Worm (Caenorhabditis elegans) whole organism, L1 larva: ENCODE measurements around the gene ceh-16.
A peak's percentile ranks its signal among the peaks of the same experiment; 100 is the strongest.

ENCODE experiments used
- C04F5.9 ChIP-seq: sonication (generic microtip); optimal IDR thresholded peaks from 2 replicates; lab custom pipeline; 2016; ENCODE audit warnings: missing genetic modification characterization, missing compliant biosample characterization
- C16A3.4 ChIP-seq: fragments of 150-350 bp; optimal IDR thresholded peaks from 2 replicates; lab custom pipeline; 2014; ENCODE audit warnings: missing biosample characterization, missing genetic modification characterization
- aha-1 ChIP-seq: fragments of 150-350 bp; optimal IDR thresholded peaks from 2 replicates; lab custom pipeline; 2014; ENCODE audit warnings: missing biosample characterization, missing genetic modification characterization
- ama-1 ChIP-seq: fragments of 150-350 bp; optimal IDR thresholded peaks from 2 replicates; lab custom pipeline; 2014
- blmp-1 ChIP-seq: fragments of 150-350 bp; optimal IDR thresholded peaks from 2 replicates; lab custom pipeline; 2014; ENCODE audit warnings: missing biosample characterization, missing genetic modification characterization
- ceh-88 ChIP-seq: fragments of 200-800 bp; sonication (Bioruptor generic); IDR thresholded peaks from 2 replicates; pipeline ENCODE4 v1.3.6; 2022; ENCODE audit warnings: missing genetic modification characterization, missing compliant biosample characterization
- ces-1 ChIP-seq: fragments of 150-350 bp; optimal IDR thresholded peaks from 2 replicates; lab custom pipeline; 2014; ENCODE audit warnings: missing biosample characterization, missing genetic modification reagents, missing genetic modification characterization
- dpl-1 ChIP-seq, 3 experiments: fragments of 150-350 bp in 2 of 3; sonication (generic microtip) in 1 of 3; optimal IDR thresholded peaks; 2 replicates each; lab custom pipeline; 2014 to 2017; ENCODE audit warnings: missing biosample characterization in 3 of 3, missing genetic modification characterization in 3 of 3, missing genetic modification reagents in 3 of 3
- dsc-1 ChIP-seq: sonication (generic microtip); optimal IDR thresholded peaks from 2 replicates; lab custom pipeline; 2016; ENCODE audit warnings: mild to moderate bottlenecking, missing genetic modification characterization, missing compliant biosample characterization
- efl-1 ChIP-seq, 4 experiments: fragments of 150-350 bp; optimal IDR thresholded peaks in 3 of 4; peaks in 1 of 4; 1 replicate in 1 of 4; 2 replicates in 3 of 4; lab custom pipeline; 2014; ENCODE audit warnings: missing biosample characterization in 2 of 4, missing genetic modification characterization in 2 of 4, missing genetic modification reagents in 2 of 4
- egl-27 ChIP-seq, 2 experiments: fragments of 150-350 bp in 1 of 2; sonication (generic microtip); optimal IDR thresholded peaks; 3 replicates each; lab custom pipeline; 2017 to 2018; ENCODE audit warnings: missing biosample characterization in 2 of 2, missing genetic modification characterization in 2 of 2, missing genetic modification reagents in 2 of 2
- elt-2 ChIP-seq: sonication (generic microtip); optimal IDR thresholded peaks from 2 replicates; lab custom pipeline; 2016; ENCODE audit warnings: missing genetic modification characterization, mild to moderate bottlenecking, inconsistent platforms, missing compliant biosample characterization, missing genetic modification reagents
- elt-3 ChIP-seq, 6 experiments: fragments of 150-350 bp in 1 of 6; sonication (generic microtip); optimal IDR thresholded peaks; 2 replicates each; lab custom pipeline; 2017 to 2018; ENCODE audit warnings: missing biosample characterization in 6 of 6, missing genetic modification characterization in 6 of 6, inconsistent platforms in 1 of 6
- fkh-10 ChIP-seq: sonication (generic microtip); optimal IDR thresholded peaks from 2 replicates; lab custom pipeline; 2017; ENCODE audit warnings: missing biosample characterization, missing genetic modification reagents, missing genetic modification characterization
- fkh-4 ChIP-seq: sonication (generic microtip); optimal IDR thresholded peaks from 2 replicates; lab custom pipeline; 2016; ENCODE audit warnings: missing compliant biosample characterization, missing genetic modification characterization, borderline replicate concordance
- grh-1 ChIP-seq: fragments of 200-800 bp; sonication (Bioruptor generic); IDR thresholded peaks from 2 replicates; pipeline ENCODE4 v1.3.6; 2022; ENCODE audit warnings: missing genetic modification reagents, missing genetic modification characterization, missing compliant biosample characterization
- hlh-17 ChIP-seq: fragments of 200-800 bp; sonication (Bioruptor generic); optimal IDR thresholded peaks from 2 replicates; lab custom pipeline; 2018; ENCODE audit warnings: missing genetic modification characterization, mild to moderate bottlenecking, missing compliant biosample characterization, moderate library complexity, borderline replicate concordance
- lin-14 ChIP-seq: fragments of 200-800 bp; sonication (Bioruptor generic); optimal IDR thresholded peaks from 2 replicates; lab custom pipeline; 2018; ENCODE audit warnings: mild to moderate bottlenecking, missing genetic modification characterization, moderate library complexity, missing compliant biosample characterization
- lin-35 ChIP-seq, 2 experiments: fragments of 150-350 bp; optimal IDR thresholded peaks; 2 replicates each; lab custom pipeline; 2014; ENCODE audit warnings: missing biosample characterization in 2 of 2, missing genetic modification characterization in 2 of 2, missing genetic modification reagents in 2 of 2
- lsy-2 ChIP-seq, 2 experiments: fragments of 150-350 bp; optimal IDR thresholded peaks; 2 replicates each; lab custom pipeline; 2014; ENCODE audit warnings: missing biosample characterization in 2 of 2, missing genetic modification characterization in 2 of 2
- mab-9 ChIP-seq: fragments of 200-800 bp; sonication (Bioruptor generic); IDR thresholded peaks from 2 replicates; pipeline ENCODE4 v1.3.6; 2022; ENCODE audit warnings: missing genetic modification reagents, missing genetic modification characterization, missing compliant biosample characterization
- mdl-1 ChIP-seq, 2 experiments: fragments of 150-350 bp; optimal IDR thresholded peaks; 2 replicates each; lab custom pipeline; 2014 to 2017; ENCODE audit warnings: missing biosample characterization in 2 of 2, missing genetic modification characterization in 2 of 2, inconsistent platforms in 1 of 2
- mep-1 ChIP-seq: fragments of 150-350 bp; optimal IDR thresholded peaks from 2 replicates; lab custom pipeline; 2014; ENCODE audit warnings: missing biosample characterization, missing genetic modification characterization
- nhr-19 ChIP-seq: fragments of 200-800 bp; sonication (Bioruptor generic); conservative IDR thresholded peaks from 2 replicates; pipeline ENCODE4 v1.3.6; 2022; ENCODE audit warnings: missing genetic modification characterization, missing compliant biosample characterization
- nhr-20 ChIP-seq: sonication (generic microtip); optimal IDR thresholded peaks from 2 replicates; lab custom pipeline; 2016; ENCODE audit warnings: mild to moderate bottlenecking, missing genetic modification characterization, missing compliant biosample characterization
- nhr-47 ChIP-seq: sonication (generic microtip); optimal IDR thresholded peaks from 2 replicates; lab custom pipeline; 2016; ENCODE audit warnings: mild to moderate bottlenecking, missing genetic modification characterization, moderate library complexity, missing compliant biosample characterization
- nhr-71 ChIP-seq: sonication (generic microtip); optimal IDR thresholded peaks from 2 replicates; lab custom pipeline; 2016; ENCODE audit warnings: mild to moderate bottlenecking, missing genetic modification characterization, moderate library complexity, missing compliant biosample characterization
- nhr-76 ChIP-seq: sonication (generic microtip); optimal IDR thresholded peaks from 2 replicates; lab custom pipeline; 2017; ENCODE audit warnings: missing biosample characterization, missing genetic modification characterization
- nhr-77 ChIP-seq: fragments of 150-350 bp; optimal IDR thresholded peaks from 2 replicates; lab custom pipeline; 2014; ENCODE audit warnings: missing biosample characterization, missing genetic modification characterization
- nhr-84 ChIP-seq: sonication (generic microtip); optimal IDR thresholded peaks from 2 replicates; lab custom pipeline; 2017; ENCODE audit warnings: missing biosample characterization, missing genetic modification characterization
- nhr-85 ChIP-seq: sonication (generic microtip); peaks from one replicate; lab custom pipeline; 2016; ENCODE audit warnings: missing genetic modification characterization, inconsistent platforms, missing compliant biosample characterization
- nhr-90 ChIP-seq: sonication (generic microtip); optimal IDR thresholded peaks from 2 replicates; lab custom pipeline; 2016; ENCODE audit warnings: mild to moderate bottlenecking, missing genetic modification characterization, missing compliant biosample characterization; ENCODE audit not compliant: poor library complexity
- pax-3 ChIP-seq: fragments of 200-800 bp; sonication (Bioruptor generic); optimal IDR thresholded peaks from 2 replicates; lab custom pipeline; 2018; ENCODE audit warnings: mild to moderate bottlenecking, missing genetic modification characterization, moderate library complexity, missing compliant biosample characterization
- rnt-1 ChIP-seq: sonication (generic microtip); optimal IDR thresholded peaks from 2 replicates; lab custom pipeline; 2016; ENCODE audit warnings: mild to moderate bottlenecking, missing genetic modification characterization, moderate library complexity, missing compliant biosample characterization
- skn-1 ChIP-seq: fragments of 150-350 bp; optimal IDR thresholded peaks from 2 replicates; lab custom pipeline; 2014; ENCODE audit warnings: missing biosample characterization, missing genetic modification characterization
- snu-23 ChIP-seq: sonication (generic microtip); optimal IDR thresholded peaks from 2 replicates; lab custom pipeline; 2016; ENCODE audit warnings: missing genetic modification characterization, missing compliant biosample characterization
- sox-4 ChIP-seq: sonication (generic microtip); optimal IDR thresholded peaks from 2 replicates; lab custom pipeline; 2016; ENCODE audit warnings: missing genetic modification characterization, missing compliant biosample characterization
- sptf-1 ChIP-seq: fragments of 150-350 bp; optimal IDR thresholded peaks from 2 replicates; lab custom pipeline; 2014; ENCODE audit warnings: missing biosample characterization, missing genetic modification characterization
- tbx-2 ChIP-seq: sonication (generic microtip); optimal IDR thresholded peaks from 2 replicates; lab custom pipeline; 2016; ENCODE audit warnings: missing genetic modification characterization, missing compliant biosample characterization
- tlp-1 ChIP-seq: fragments of 150-350 bp; optimal IDR thresholded peaks from 2 replicates; lab custom pipeline; 2014; ENCODE audit warnings: missing biosample characterization, missing genetic modification characterization
- unc-130 ChIP-seq: fragments of 150-350 bp; optimal IDR thresholded peaks from 2 replicates; lab custom pipeline; 2017; ENCODE audit warnings: missing biosample characterization, missing genetic modification characterization, inconsistent platforms
- unc-30 ChIP-seq: sonication (generic microtip); optimal IDR thresholded peaks from 2 replicates; lab custom pipeline; 2017; ENCODE audit warnings: missing biosample characterization, missing genetic modification characterization
- vab-15 ChIP-seq: sonication (generic microtip); optimal IDR thresholded peaks from 2 replicates; lab custom pipeline; 2017; ENCODE audit warnings: missing genotype, mild to moderate bottlenecking, missing genetic modification characterization, missing compliant biosample characterization
- xbp-1 ChIP-seq: sonication (generic microtip); optimal IDR thresholded peaks from 2 replicates; lab custom pipeline; 2016; ENCODE audit warnings: missing genetic modification characterization, missing compliant biosample characterization

ceh-16 gene

DNA sequence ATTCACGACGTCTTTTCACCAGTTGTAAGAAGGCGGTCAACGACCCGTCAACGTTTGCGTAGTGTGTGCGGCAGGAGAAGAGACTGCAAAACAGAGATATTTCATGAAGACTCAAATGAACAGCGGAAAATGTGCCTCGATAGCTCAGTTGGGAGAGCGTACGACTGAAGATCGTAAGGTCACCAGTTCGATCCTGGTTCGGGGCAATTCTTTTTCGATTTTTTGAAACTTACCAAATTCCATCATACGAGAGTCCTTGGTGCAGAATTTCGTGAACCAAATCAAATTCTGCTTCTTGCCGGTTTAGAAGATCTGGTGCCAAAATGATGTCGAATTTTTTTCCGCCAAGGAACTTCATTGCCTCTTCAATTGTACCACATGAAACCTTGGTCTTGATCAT, 30.4 kb downstream of the ceh-16 start (continued):
- TF ChIP-seq fkh-10, result no peak
- no peak for TF ChIP-seq egl-27 (tag; optimal IDR thresholded peaks at IDR 0.05; lab: Kevin White, UChicago)
- peak in 1 of 2 experiments; percentile 4 for TF ChIP-seq mdl-1 (tag; optimal IDR thresholded peaks at IDR 0.05; lab: Kevin White, UChicago)
- TF ChIP-seq rnt-1 (tag; lab: Kevin White, UChicago), result peak; percentile 42
- TF ChIP-seq ces-1 (GFP tag; lab: Kevin White, UChicago), result no peak
- TF ChIP-seq nhr-85 (tag; lab: Kevin White, UChicago), result peak; percentile 80
- TF ChIP-seq efl-1 (optimal IDR thresholded peaks at IDR 0.05; lab: Kevin White, UChicago), result peak; percentile 14 to 38
- TF ChIP-seq efl-1 (GFP tag; optimal IDR thresholded peaks at IDR 0.05 in 1 of 2; lab: Kevin White, UChicago), result peak; percentile 7 to 8
- no peak for TF ChIP-seq pax-3 (tag; lab: Kevin White, UChicago)

DNA sequence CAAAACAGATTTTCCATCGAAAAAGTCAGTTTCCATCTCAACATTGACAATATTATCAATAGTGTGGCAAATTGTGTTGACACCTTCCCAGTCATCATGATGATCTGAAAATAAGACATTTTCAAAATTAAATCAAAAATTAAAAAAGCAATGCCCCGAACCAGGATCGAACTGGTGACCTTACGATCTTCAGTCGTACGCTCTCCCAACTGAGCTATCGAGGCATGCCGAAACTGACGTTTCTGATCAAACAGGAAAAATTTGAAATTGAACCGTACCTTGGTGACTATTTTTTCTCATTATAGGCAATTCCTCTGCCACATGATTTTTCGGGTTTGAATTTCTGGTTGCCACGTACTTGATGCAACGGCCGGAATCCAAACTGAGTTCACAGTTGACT, 30.9 kb downstream of the ceh-16 start:
- TF ChIP-seq sox-4 (tag; lab: Kevin White, UChicago) (no peak), dsc-1 (tag; lab: Kevin White, UChicago) (no peak), vab-15 (tag; lab: Kevin White, UChicago) (no peak), sptf-1 (tag; lab: Kevin White, UChicago) (no peak), nhr-85 (tag; lab: Kevin White, UChicago) (no peak), nhr-76 (tag; lab: Kevin White, UChicago) (no peak), hlh-17 (GFP tag; lab: Kevin White, UChicago) (no peak), ceh-88 (GFP tag; lab: Robert Waterston, UW) (no peak), tbx-2 (tag; lab: Kevin White, UChicago) (no peak), blmp-1 (tag; lab: Kevin White, UChicago) (no peak), snu-23 (no peak), nhr-47 (tag; lab: Kevin White, UChicago) (no peak), lsy-2 (tag; optimal IDR thresholded peaks at IDR 0.05; lab: Kevin White, UChicago) (no peak), fkh-4 (tag; lab: Kevin White, UChicago) (no peak), xbp-1 (tag; lab: Kevin White, UChicago) (no peak), dpl-1 (GFP tag; optimal IDR thresholded peaks at IDR 0.05; lab: Kevin White, UChicago) (no peak), mep-1 (tag; lab: Kevin White, UChicago) (no peak), aha-1 (no peak)
- TF ChIP-seq, all 84 proteins: peak for 0

DNA sequence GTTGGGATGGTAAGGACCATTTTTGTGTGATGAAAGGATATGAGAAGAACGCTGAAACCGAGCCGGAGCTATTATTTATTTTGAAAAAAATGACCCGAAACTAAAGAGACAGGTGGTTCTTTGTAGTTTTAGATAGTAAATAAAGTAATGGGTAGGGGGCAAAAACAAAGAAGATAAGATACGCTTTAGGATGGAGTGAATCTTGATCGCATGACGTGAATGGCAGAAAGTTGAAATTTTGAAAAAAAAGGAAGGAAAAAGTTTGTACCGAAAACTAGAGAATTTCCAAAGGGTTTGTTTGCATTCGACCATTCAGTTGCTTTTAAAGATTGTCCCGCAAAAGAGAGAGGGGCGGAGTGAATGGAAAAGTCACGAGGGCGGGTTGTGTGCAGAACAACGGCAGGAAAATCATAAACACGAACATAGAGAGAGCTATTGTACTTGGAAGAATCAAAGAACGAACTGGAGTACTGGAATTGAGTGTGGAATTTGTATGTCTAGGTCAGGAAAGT, 31.4 kb downstream of the ceh-16 start, which contains the start of gene F22B7.9:
Gene F22B7.9 (minus strand): TSS at position 51 of the 512 bp plus-strand sequence.
- TF ChIP-seq nhr-77 (tag; lab: Kevin White, UChicago), result peak; percentile 4
- TF ChIP-seq tbx-2 (tag; lab: Kevin White, UChicago), result peak; percentile 23
- no peak for TF ChIP-seq tlp-1 (tag; lab: Kevin White, UChicago)
- TF ChIP-seq efl-1 (optimal IDR thresholded peaks at IDR 0.05; lab: Kevin White, UChicago), result no peak
- peak in 1 of 2 experiments; percentile 16 for TF ChIP-seq efl-1 (GFP tag; optimal IDR thresholded peaks at IDR 0.05 in 1 of 2; lab: Kevin White, UChicago)
- peak; percentile 11 for TF ChIP-seq rnt-1 (tag; lab: Kevin White, UChicago)
- 0 out of 2 replicates have a peak, but pooled peaks have one; percentile 12 for TF ChIP-seq ceh-88 (GFP tag; lab: Robert Waterston, UW)
- TF ChIP-seq skn-1, result peak; percentile 0
- peak; percentile 71 for TF ChIP-seq nhr-20 (tag; lab: Kevin White, UChicago)
- peak in 1 of 2 experiments; percentile 53 for TF ChIP-seq mdl-1 (tag; optimal IDR thresholded peaks at IDR 0.05; lab: Kevin White, UChicago)
- no peak for TF ChIP-seq unc-130 (tag; lab: Kevin White, UChicago)
- no peak for TF ChIP-seq nhr-84 (tag; lab: Kevin White, UChicago)
- no peak for TF ChIP-seq blmp-1 (tag; lab: Kevin White, UChicago)
- no peak for TF ChIP-seq grh-1 (GFP tag; lab: Robert Waterston, UW)
- peak in 1 of 3 experiments; percentile 9 for TF ChIP-seq dpl-1 (GFP tag; optimal IDR thresholded peaks at IDR 0.05; lab: Kevin White, UChicago)
- peak; percentile 26 for TF ChIP-seq lin-14
- no peak for TF ChIP-seq unc-30 (tag; lab: Kevin White, UChicago)
- peak in 1 of 2 experiments; percentile 34 for TF ChIP-seq lin-35 (GFP tag; optimal IDR thresholded peaks at IDR 0.05; lab: Kevin White, UChicago)
- peak in 1 of 2 experiments; percentile 18 for TF ChIP-seq lsy-2 (tag; optimal IDR thresholded peaks at IDR 0.05; lab: Kevin White, UChicago)
- peak; percentile 20 for TF ChIP-seq nhr-90 (tag; lab: Kevin White, UChicago)
- peak; percentile 10 for TF ChIP-seq C16A3.4 (tag; lab: Kevin White, UChicago)
- TF ChIP-seq hlh-17 (GFP tag; lab: Kevin White, UChicago), result no peak
- peak; percentile 54 for TF ChIP-seq nhr-71 (tag; lab: Kevin White, UChicago)
- no peak for TF ChIP-seq C04F5.9 (tag; lab: Kevin White, UChicago)
- peak; percentile 42 for TF ChIP-seq nhr-19 (GFP tag; lab: Robert Waterston, UW)
- TF ChIP-seq fkh-4 (tag; lab: Kevin White, UChicago), result no peak
- no peak for TF ChIP-seq mab-9 (GFP tag; lab: Robert Waterston, UW)
- TF ChIP-seq nhr-85 (tag; lab: Kevin White, UChicago), result peak; percentile 81
- peak; percentile 30 for TF ChIP-seq nhr-47 (tag; lab: Kevin White, UChicago)
- TF ChIP-seq ama-1, result peak; percentile 83
- TF ChIP-seq elt-3 (tag; optimal IDR thresholded peaks at IDR 0.05; lab: Kevin White, UChicago), result peak in 2 of 6 experiments; percentile 38 to 51
- peak; percentile 54 for TF ChIP-seq elt-2 (tag; lab: Kevin White, UChicago)
- peak; percentile 35 for TF ChIP-seq snu-23
